Fruit fly (Drosophila melanogaster): ENCODE measurements around the gene zuc.

zuc gene

DNA sequence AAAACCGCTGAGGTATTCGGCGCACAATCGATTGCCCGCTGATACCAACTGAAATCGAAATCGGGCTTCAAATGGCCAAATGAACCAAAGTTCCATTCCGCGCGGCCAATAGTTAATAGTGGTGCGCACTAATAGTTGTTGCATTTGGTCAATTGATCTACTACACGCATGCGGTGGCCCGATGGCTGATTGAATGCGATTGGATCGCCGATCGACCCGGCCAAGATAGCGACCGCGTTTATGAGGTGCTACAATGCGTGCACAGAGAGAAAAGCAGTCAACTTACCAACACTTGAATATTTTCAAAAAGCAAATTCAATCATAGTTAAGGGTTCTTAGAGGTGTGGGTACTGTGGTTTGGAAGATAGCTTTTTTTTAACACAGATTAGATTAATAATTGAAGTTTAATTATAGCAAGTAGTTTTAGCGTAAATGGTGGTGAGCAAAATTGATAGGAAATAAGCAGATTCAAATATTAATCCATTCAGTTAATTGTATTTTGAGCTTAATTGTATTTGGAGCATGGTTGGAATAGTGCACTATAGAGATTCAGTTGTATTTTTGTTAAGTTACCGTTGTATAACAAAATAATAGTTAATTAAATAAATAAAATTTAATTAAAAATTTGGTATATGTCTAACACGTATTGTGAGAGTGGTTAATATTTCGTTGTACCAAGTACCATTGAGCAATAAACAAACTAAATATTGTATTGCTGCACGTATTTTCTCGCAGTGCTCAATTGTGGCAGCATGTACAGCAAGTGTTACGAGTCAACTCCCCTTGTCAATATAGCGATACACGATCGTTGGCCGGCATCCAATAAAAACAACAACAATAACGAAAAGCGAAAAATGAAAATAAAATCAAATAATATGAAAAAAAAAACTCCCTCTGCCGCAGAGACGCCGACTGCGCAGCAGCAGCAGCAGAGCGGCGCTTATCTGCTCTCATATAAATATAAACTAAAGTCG lies 37.1 kb upstream of the zuc start:
- TF ChIP-seq CG7368 (GFP tag; optimal IDR thresholded peaks at IDR 0.05) (no peak), spab (GFP tag; optimal IDR thresholded peaks at IDR 0.05) (peak; percentile 75), CG6792 (GFP tag; optimal IDR thresholded peaks at IDR 0.05) (peak; percentile 68), CG11294 (GFP tag; IDR thresholded peaks at IDR 0.05) (peak; percentile 43), topi (GFP tag; optimal IDR thresholded peaks at IDR 0.05) (peak; percentile 75), dsx (GFP tag; optimal IDR thresholded peaks at IDR 0.05; ENCODE audit: poor library complexity, severe bottlenecking) (peak; percentile 79), Blimp-1 (GFP tag; optimal IDR thresholded peaks at IDR 0.05) (peak; percentile 58), CG10631 (GFP tag; optimal IDR thresholded peaks at IDR 0.05) (peak; percentile 82), acj6 (GFP tag; optimal IDR thresholded peaks at IDR 0.05) (peak; percentile 79), salr (GFP tag; optimal IDR thresholded peaks at IDR 0.05) (peak; percentile 47 to 88), achi (GFP tag; optimal IDR thresholded peaks at IDR 0.05) (peak; percentile 75), svp (GFP tag) (peak; percentile 87), CG6163 (GFP tag; IDR thresholded peaks at IDR 0.05) (peak; percentile 79; the same call in 2 of the 3 replicates), CG11762 (GFP tag; optimal IDR thresholded peaks at IDR 0.05; ENCODE audit: insufficient read depth) (peak; percentile 53), Eip78C (GFP tag) (peak; percentile 91), Ets96B (tag; optimal IDR thresholded peaks at IDR 0.05) (peak; percentile 77), fkh (GFP tag; optimal IDR thresholded peaks at IDR 0.05) (no peak), Sox102F (GFP tag; optimal IDR thresholded peaks at IDR 0.05) (peak; percentile 43), CG16779 (tag; optimal IDR thresholded peaks at IDR 0.05) (peak; percentile 67), Ets21C (GFP tag; optimal IDR thresholded peaks at IDR 0.05) (peak; percentile 62), CG3919 (GFP tag; optimal IDR thresholded peaks at IDR 0.05) (peak; percentile 80), eg (GFP tag; IDR thresholded peaks at IDR 0.05) (peak; percentile 91), Smox (GFP tag; optimal IDR thresholded peaks at IDR 0.05) (peak; percentile 65), OdsH (GFP tag; optimal IDR thresholded peaks at IDR 0.05) (peak; percentile 72), ss (GFP tag; optimal IDR thresholded peaks at IDR 0.05) (peak; percentile 91 to 92), CG3032 (tag; optimal IDR thresholded peaks at IDR 0.05) (peak; percentile 78), CG6276 (GFP tag; optimal IDR thresholded peaks at IDR 0.05) (peak; percentile 86), fd59A (GFP tag; optimal IDR thresholded peaks at IDR 0.05) (peak; percentile 71), Hr39 (GFP tag; optimal IDR thresholded peaks at IDR 0.05) (peak; percentile 81), Gug (GFP tag; IDR thresholded peaks at IDR 0.05) (peak; percentile 56), CG10669 (GFP tag; optimal IDR thresholded peaks at IDR 0.05) (peak; percentile 70), CG8119 (GFP tag; IDR thresholded peaks at IDR 0.05) (peak; percentile 69; the same call in 2 of the 3 replicates), Eip75B (GFP tag; optimal IDR thresholded peaks at IDR 0.05) (peak; percentile 1), lz (GFP tag; optimal IDR thresholded peaks at IDR 0.05) (peak; percentile 75), CG6808 (GFP tag; optimal IDR thresholded peaks at IDR 0.05) (peak; percentile 85), CG34406 (GFP tag; optimal IDR thresholded peaks at IDR 0.05) (peak; percentile 84), CG6854 (GFP tag; optimal IDR thresholded peaks at IDR 0.05) (peak; percentile 65), CG15336 (GFP tag; IDR thresholded peaks at IDR 0.05) (peak; percentile 67), Hr4 (GFP tag; optimal IDR thresholded peaks at IDR 0.05) (peak; percentile 50), Lpt (GFP tag; optimal IDR thresholded peaks at IDR 0.05) (no peak), vri (GFP tag; optimal IDR thresholded peaks at IDR 0.05) (peak; percentile 68), CG8319 (GFP tag; optimal IDR thresholded peaks at IDR 0.05) (peak; percentile 50), pdm3 (GFP tag; optimal IDR thresholded peaks at IDR 0.05) (peak; percentile 71), cyc (GFP tag; optimal IDR thresholded peaks at IDR 0.05) (peak; percentile 40), CG4318 (GFP tag; optimal IDR thresholded peaks at IDR 0.05) (peak; percentile 84), Hr38 (GFP tag; optimal IDR thresholded peaks at IDR 0.05) (no peak), Met (GFP tag; optimal IDR thresholded peaks at IDR 0.05) (peak; percentile 64), CG1621 (tag; optimal IDR thresholded peaks at IDR 0.05) (peak; percentile 46), Sox14 (GFP tag; optimal IDR thresholded peaks at IDR 0.05) (peak; percentile 68)

Measured in whole organism, prepupa.